Worm (Caenorhabditis elegans) whole organism, late embryonic: ENCODE data around the gene B0035.21.

Experiments used
- ama-1 ChIP-seq: fragments of 150-350 bp; optimal IDR thresholded peaks from 2 replicates; lab custom pipeline; 2014
- ceh-30 ChIP-seq: fragments of 150-350 bp; optimal IDR thresholded peaks from 2 replicates; lab custom pipeline; 2014; ENCODE audit warnings: missing biosample characterization, missing genetic modification characterization
- dve-1 ChIP-seq: sonication (generic microtip); optimal IDR thresholded peaks from 2 replicates; lab custom pipeline; 2017; ENCODE audit warnings: antibody characterized with exemption, mild to moderate bottlenecking, missing genetic modification characterization, missing compliant biosample characterization
- elt-2 ChIP-seq: sonication (generic microtip); optimal IDR thresholded peaks from 2 replicates; lab custom pipeline; 2016; ENCODE audit warnings: missing genetic modification reagents, missing genetic modification characterization, missing compliant biosample characterization
- hlh-13 ChIP-seq: fragments of 200-800 bp; sonication (Bioruptor generic); optimal IDR thresholded peaks from 2 replicates; lab custom pipeline; 2018; ENCODE audit warnings: mild to moderate bottlenecking, missing genetic modification characterization, missing compliant biosample characterization
- nfya-1 ChIP-seq: sonication (generic microtip); optimal IDR thresholded peaks from 2 replicates; lab custom pipeline; 2017; ENCODE audit warnings: missing genetic modification characterization, mild to moderate bottlenecking, missing compliant biosample characterization, antibody characterized with exemption, moderate library complexity
- npax-4 ChIP-seq: sonication (generic microtip); optimal IDR thresholded peaks from 2 replicates; lab custom pipeline; 2016; ENCODE audit warnings: missing genetic modification characterization, missing compliant biosample characterization
- pha-2 ChIP-seq: sonication (generic microtip); optimal IDR thresholded peaks from 2 replicates; lab custom pipeline; 2017; ENCODE audit warnings: mild to moderate bottlenecking, missing genetic modification characterization, missing compliant biosample characterization
- pha-4 ChIP-seq: fragments of 150-350 bp; optimal IDR thresholded peaks from 2 replicates; lab custom pipeline; 2018; ENCODE audit warnings: missing biosample characterization, missing genetic modification reagents, missing genetic modification characterization
- pros-1 ChIP-seq: fragments of 150-350 bp; optimal IDR thresholded peaks from 2 replicates; lab custom pipeline; 2014; ENCODE audit warnings: missing biosample characterization, missing genetic modification reagents, missing genetic modification characterization
- sox-2 ChIP-seq: fragments of 200-800 bp; sonication (Bioruptor generic); IDR thresholded peaks from 2 replicates; pipeline ENCODE4 v1.3.6; 2022; ENCODE audit warnings: missing genetic modification reagents, missing genetic modification characterization, missing compliant biosample characterization
- sox-4 ChIP-seq: sonication (generic microtip); optimal IDR thresholded peaks from 2 replicates; lab custom pipeline; 2017; ENCODE audit warnings: mild to moderate bottlenecking, missing genetic modification characterization, inconsistent platforms, missing compliant biosample characterization

ce11 chrIV:11314885-11315284, 12.2 kb upstream of the B0035.21 start, which contains the start of the genes B0035.3, B0035.22 and pfd-4:
- TF ChIP-seq dve-1 (tag; lab: Kevin White, UChicago) = no peak
- no peak for TF ChIP-seq pha-2 (tag; lab: Kevin White, UChicago)
- TF ChIP-seq nfya-1 (tag; lab: Kevin White, UChicago) = no peak
- no peak for TF ChIP-seq hlh-13
- peak; percentile 57 for TF ChIP-seq elt-2 (tag; lab: Kevin White, UChicago)
- TF ChIP-seq sox-4 (tag; lab: Kevin White, UChicago) = no peak
- TF ChIP-seq pha-4 = no peak
- TF ChIP-seq npax-4 (tag; lab: Kevin White, UChicago) = no peak
- no peak for TF ChIP-seq pros-1 (tag; lab: Kevin White, UChicago)
- no peak for TF ChIP-seq ceh-30
- TF ChIP-seq ama-1 = no peak
- no peak for TF ChIP-seq sox-2 (GFP tag; lab: Robert Waterston, UW)
